Fruit fly (Drosophila melanogaster) whole organism, pupa: ENCODE results near the gene pad.

Experiments used
- CG10348 ChIP-seq: fragments of 200-800 bp; sonication (Bioruptor generic); IDR thresholded peaks from 2 replicates; pipeline ENCODE4 v1.3.6; 2022; ENCODE audit warnings: missing biosample characterization, missing genetic modification characterization
- CG14655 ChIP-seq: fragments of 200-800 bp; sonication (Bioruptor generic); optimal IDR thresholded peaks from 3 replicates; lab custom pipeline; 2017; ENCODE audit warnings: mild to moderate bottlenecking, missing biosample characterization, missing genetic modification reagents, missing genetic modification characterization
- CG34367 ChIP-seq: fragments of 200-800 bp; sonication (Bioruptor generic); optimal IDR thresholded peaks from 2 replicates; lab custom pipeline; 2018; ENCODE audit warnings: missing biosample characterization, mild to moderate bottlenecking, missing genetic modification characterization
- Ets98B ChIP-seq: fragments of 200-800 bp; sonication (Bioruptor generic); IDR thresholded peaks from 2 replicates; pipeline ENCODE4 v1.3.6; 2022; ENCODE audit warnings: missing biosample characterization, missing genetic modification characterization

dm6 chr3R:16356215-16356862 is 14.2 kb downstream of the pad start:
- TF ChIP-seq CG10348 (GFP tag; lab: Robert Waterston, UW) (no peak), Ets98B (no peak), CG14655 (GFP tag; lab: Kevin White, UChicago) (no peak), CG34367 (no peak)
